Fruit fly (Drosophila melanogaster) whole organism, pupa: Measurements from ENCODE around the gene CG11912.

Experiments
- CG13204 ChIP-seq: fragments of 200-800 bp; sonication (Bioruptor generic); optimal IDR thresholded peaks from 2 replicates; lab custom pipeline; 2018; ENCODE audit warnings: missing biosample characterization, mild to moderate bottlenecking, missing genetic modification characterization, moderate library complexity
- D1 ChIP-seq: fragments of 200-800 bp; sonication (Bioruptor generic); optimal IDR thresholded peaks from 2 replicates; lab custom pipeline; 2018; ENCODE audit warnings: missing biosample characterization, mild to moderate bottlenecking, missing genetic modification characterization, moderate library complexity
- EcR ChIP-seq: fragments of 200-800 bp; sonication (Bioruptor generic); optimal IDR thresholded peaks from 3 replicates; lab custom pipeline; 2019; ENCODE audit warnings: missing biosample characterization, missing genetic modification characterization, mild to moderate bottlenecking, moderate library complexity, missing genetic modification reagents

DNA sequence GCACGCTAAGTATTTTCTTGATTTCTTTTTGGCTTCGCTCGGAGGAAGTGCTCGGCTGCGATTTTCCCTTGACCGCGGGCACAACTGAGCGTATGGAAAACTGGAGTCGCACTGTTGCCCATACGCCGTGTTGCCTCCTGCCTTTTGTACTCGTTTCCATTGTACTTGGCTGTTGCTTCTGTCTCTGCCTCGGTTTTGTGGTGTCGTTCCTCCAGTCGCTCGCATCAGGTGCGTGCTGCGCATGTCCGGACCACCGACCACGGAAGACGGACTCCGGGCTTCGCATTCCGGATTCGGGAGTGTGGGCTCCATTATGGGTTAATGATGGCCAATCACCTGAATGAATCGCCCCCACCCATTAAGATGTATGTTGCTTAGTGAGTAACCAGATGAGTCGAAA is 27.4 kb downstream of the CG11912 start, which contains the start of gene CG3625:
- TF ChIP-seq CG13204 (GFP tag; lab: Kevin White, UChicago), result no peak
- no peak for TF ChIP-seq EcR (GFP tag; lab: Kevin White, UChicago)
- no peak for TF ChIP-seq D1
